Worm (Caenorhabditis elegans): ENCODE results near the gene Y41D4A.1.

Gene Y41D4A.1

ce11 chrIV:1738892-1739291 lies 33.1 kb upstream of the Y41D4A.1 start:
- peak; percentile 2 for TF ChIP-seq sma-9 (GFP tag; optimal IDR thresholded peaks at IDR 0.05)
- no peak for TF ChIP-seq sma-9 (tag; optimal IDR thresholded peaks at IDR 0.05)
- TF ChIP-seq nhr-23 (tag; optimal IDR thresholded peaks at IDR 0.05) = no peak
- no peak for TF ChIP-seq ztf-11 (tag; optimal IDR thresholded peaks at IDR 0.05)
- TF ChIP-seq C34F6.9 (tag; optimal IDR thresholded peaks at IDR 0.05) = peak; percentile 5
- no peak for TF ChIP-seq lin-39 (tag; optimal IDR thresholded peaks at IDR 0.05)
- peak; percentile 9 for TF ChIP-seq ztf-4 (tag; optimal IDR thresholded peaks at IDR 0.05)
- no peak for TF ChIP-seq zag-1 (tag; optimal IDR thresholded peaks at IDR 0.05)
- TF ChIP-seq nhr-6 (tag; optimal IDR thresholded peaks at IDR 0.05) = no peak
- no peak for TF ChIP-seq nhr-11 (tag; optimal IDR thresholded peaks at IDR 0.05)

ce11 chrIV:1739366-1740104 lies 32.4 kb upstream of the Y41D4A.1 start:
- TF ChIP-seq ZK546.5 (tag; optimal IDR thresholded peaks at IDR 0.05) (no peak), snpc-4 (tag; optimal IDR thresholded peaks at IDR 0.05) (no peak), ztf-4 (tag; optimal IDR thresholded peaks at IDR 0.05) (no peak), sem-4 (tag; optimal IDR thresholded peaks at IDR 0.05) (no peak), lin-11 (tag; optimal IDR thresholded peaks at IDR 0.05) (no peak), ama-1 (optimal IDR thresholded peaks at IDR 0.05) (no peak)

- TF ChIP-seq ceh-82 (tag; optimal IDR thresholded peaks at IDR 0.05) (no peak), nhr-23 (tag; optimal IDR thresholded peaks at IDR 0.05) (no peak), nhr-77 (tag; optimal IDR thresholded peaks at IDR 0.05) (no peak), snpc-4 (tag; optimal IDR thresholded peaks at IDR 0.05) (no peak), sma-3 (GFP tag; optimal IDR thresholded peaks at IDR 0.05) (no peak), ceh-16 (tag; optimal IDR thresholded peaks at IDR 0.05) (no peak), C34F6.9 (tag; optimal IDR thresholded peaks at IDR 0.05) (no peak), nhr-129 (tag; optimal IDR thresholded peaks at IDR 0.05) (no peak), elt-1 (tag; optimal IDR thresholded peaks at IDR 0.05) (no peak), ztf-4 (tag; optimal IDR thresholded peaks at IDR 0.05) (no peak), nhr-11 (tag; optimal IDR thresholded peaks at IDR 0.05) (no peak)
These were observed 31.6 kb upstream of the Y41D4A.1 start, which contains the start of gene ptpn-22 for ce11 chrIV:1740105-1741023. Gene ptpn-22 (minus strand): TSS chrIV:1740262.

- TF ChIP-seq nhr-129 (tag; optimal IDR thresholded peaks at IDR 0.05) = peak; percentile 79
- TF ChIP-seq lin-11 (tag; optimal IDR thresholded peaks at IDR 0.05) = peak; percentile 38
- peak; percentile 78 for TF ChIP-seq gmeb-1 (tag; optimal IDR thresholded peaks at IDR 0.05)
- TF ChIP-seq ceh-82 (tag; optimal IDR thresholded peaks at IDR 0.05) = peak; percentile 8
- peak; percentile 77 for TF ChIP-seq fos-1 (tag; optimal IDR thresholded peaks at IDR 0.05)
- peak; percentile 44 for TF ChIP-seq zag-1 (tag; optimal IDR thresholded peaks at IDR 0.05)
- TF ChIP-seq ZK546.5 (tag; optimal IDR thresholded peaks at IDR 0.05) = no peak
- TF ChIP-seq F13H6.1 (tag; optimal IDR thresholded peaks at IDR 0.05) = peak; percentile 82
- TF ChIP-seq sma-9 (GFP tag; optimal IDR thresholded peaks at IDR 0.05) = peak; percentile 74
- no peak for TF ChIP-seq sma-9 (tag; optimal IDR thresholded peaks at IDR 0.05)
- TF ChIP-seq lsy-2 (tag; optimal IDR thresholded peaks at IDR 0.05) = peak; percentile 52 to 87
- TF ChIP-seq unc-62 (GFP tag; optimal IDR thresholded peaks at IDR 0.05) = no peak
- TF ChIP-seq mab-5 (tag; optimal IDR thresholded peaks at IDR 0.05) = peak; percentile 43
- peak; percentile 31 for TF ChIP-seq nhr-6 (tag; optimal IDR thresholded peaks at IDR 0.05)
- peak; percentile 66 for TF ChIP-seq ztf-4 (tag; optimal IDR thresholded peaks at IDR 0.05)
- peak; percentile 56 for TF ChIP-seq sem-4 (tag; optimal IDR thresholded peaks at IDR 0.05)
- TF ChIP-seq ceh-16 (tag; optimal IDR thresholded peaks at IDR 0.05) = peak; percentile 20
- peak in 1 of 2 experiments; percentile 69 for TF ChIP-seq mdl-1 (tag; optimal IDR thresholded peaks at IDR 0.05)
- peak; percentile 42 for TF ChIP-seq snpc-4 (tag; optimal IDR thresholded peaks at IDR 0.05)
- no peak for TF ChIP-seq R02D3.7 (tag; optimal IDR thresholded peaks at IDR 0.05)
- no peak for TF ChIP-seq aly-2 (tag; optimal IDR thresholded peaks at IDR 0.05)
- TF ChIP-seq dmd-4 (tag; optimal IDR thresholded peaks at IDR 0.05) = no peak
- TF ChIP-seq nhr-21 (tag; optimal IDR thresholded peaks at IDR 0.05) = peak; percentile 59
- peak; percentile 90 for TF ChIP-seq sma-3 (GFP tag; optimal IDR thresholded peaks at IDR 0.05)
- TF ChIP-seq nhr-25 (tag; optimal IDR thresholded peaks at IDR 0.05) = peak; percentile 72
- no peak for TF ChIP-seq peb-1 (tag; optimal IDR thresholded peaks at IDR 0.05)
- no peak for TF ChIP-seq nhr-12 (tag; optimal IDR thresholded peaks at IDR 0.05)
- no peak for TF ChIP-seq ama-1 (optimal IDR thresholded peaks at IDR 0.05)
- peak; percentile 100 for TF ChIP-seq crh-2 (tag; optimal IDR thresholded peaks at IDR 0.05)
- TF ChIP-seq nhr-77 (tag; optimal IDR thresholded peaks at IDR 0.05) = no peak
- peak; percentile 86 for TF ChIP-seq lin-13 (GFP tag; optimal IDR thresholded peaks at IDR 0.05)
- peak; percentile 85 for TF ChIP-seq C34F6.9 (tag; optimal IDR thresholded peaks at IDR 0.05)
- peak; percentile 61 for TF ChIP-seq Y55F3AM.14 (GFP tag; optimal IDR thresholded peaks at IDR 0.05)
- peak; percentile 90 for TF ChIP-seq unc-55 (GFP tag; optimal IDR thresholded peaks at IDR 0.05)
These were observed 26.4 kb upstream of the Y41D4A.1 start, which contains the start of the genes Y41D4A.6 and Y41D4A.4 for ce11 chrIV:1745453-1746051. Gene Y41D4A.6 (minus strand): TSS chrIV:1745503. Gene Y41D4A.4 (plus strand): TSS chrIV:1746001.

All from whole organism, L2 larva.